Worm (Caenorhabditis elegans) whole organism, early embryonic: ENCODE results near the gene col-106.

Experiments used
- B0310.2 ChIP-seq: sonication (generic microtip); optimal IDR thresholded peaks from 2 replicates; lab custom pipeline; 2016; ENCODE audit warnings: mild to moderate bottlenecking, missing genetic modification characterization, missing compliant biosample characterization
- F13C5.2 ChIP-seq: sonication (generic microtip); optimal IDR thresholded peaks from 2 replicates; lab custom pipeline; 2017; ENCODE audit warnings: mild to moderate bottlenecking, missing genetic modification characterization, inconsistent platforms, missing compliant biosample characterization
- aly-1 ChIP-seq: sonication (generic microtip); optimal IDR thresholded peaks from 2 replicates; lab custom pipeline; 2016; ENCODE audit warnings: missing genetic modification characterization, missing compliant biosample characterization
- ama-1 ChIP-seq: fragments of 150-350 bp; optimal IDR thresholded peaks from 2 replicates; lab custom pipeline; 2014
- ceh-13 ChIP-seq: fragments of 200-800 bp; sonication (Bioruptor generic); optimal IDR thresholded peaks from 2 replicates; lab custom pipeline; 2018; ENCODE audit warnings: mild to moderate bottlenecking, missing genetic modification characterization, missing compliant biosample characterization
- ceh-36 ChIP-seq: sonication (generic microtip); optimal IDR thresholded peaks from 2 replicates; lab custom pipeline; 2016; ENCODE audit warnings: missing genetic modification characterization, inconsistent platforms, missing compliant biosample characterization
- ets-7 ChIP-seq: sonication (generic microtip); optimal IDR thresholded peaks from 2 replicates; lab custom pipeline; 2016; ENCODE audit warnings: missing genotype, missing genetic modification characterization, missing compliant biosample characterization
- flt-1 ChIP-seq: fragments of 200-800 bp; sonication (Bioruptor generic); IDR thresholded peaks from 2 replicates; pipeline ENCODE4 v1.3.6; 2022; ENCODE audit warnings: missing genetic modification characterization, missing compliant biosample characterization
- hmbx-1 ChIP-seq: sonication (generic microtip); optimal IDR thresholded peaks from 2 replicates; lab custom pipeline; 2016; ENCODE audit warnings: mild to moderate bottlenecking, missing genetic modification characterization, missing compliant biosample characterization
- hmg-4 ChIP-seq: fragments of 200-800 bp; sonication (Bioruptor generic); optimal IDR thresholded peaks from 2 replicates; lab custom pipeline; 2018; ENCODE audit warnings: mild to moderate bottlenecking, missing genetic modification characterization, missing compliant biosample characterization
- hnd-1 ChIP-seq: sonication (generic microtip); optimal IDR thresholded peaks from 2 replicates; lab custom pipeline; 2016; ENCODE audit warnings: missing genetic modification characterization, missing compliant biosample characterization
- pes-1 ChIP-seq: fragments of 200-800 bp; sonication (Bioruptor generic); IDR thresholded peaks from 2 replicates; pipeline ENCODE4 v1.3.6; 2022; ENCODE audit warnings: missing genetic modification reagents, missing genetic modification characterization, missing compliant biosample characterization
- scrt-1 ChIP-seq: fragments of 200-800 bp; sonication (Bioruptor generic); IDR thresholded peaks from 2 replicates; pipeline ENCODE4 v1.3.6; 2022; ENCODE audit warnings: missing genetic modification characterization, missing compliant biosample characterization
- sea-1 ChIP-seq: fragments of 200-800 bp; sonication (Bioruptor generic); conservative IDR thresholded peaks from 2 replicates; pipeline ENCODE4 v1.3.6; 2022; ENCODE audit warnings: missing genetic modification characterization, missing compliant biosample characterization
- tbx-11 ChIP-seq: fragments of 200-800 bp; sonication (Bioruptor generic); IDR thresholded peaks from 2 replicates; pipeline ENCODE4 v1.3.6; 2022; ENCODE audit warnings: missing genetic modification characterization, missing compliant biosample characterization
- tbx-37 ChIP-seq: fragments of 200-800 bp; sonication (Bioruptor generic); conservative IDR thresholded peaks from 2 replicates; pipeline ENCODE4 v1.3.6; 2022; ENCODE audit warnings: missing genetic modification reagents, missing genetic modification characterization, missing compliant biosample characterization
- tra-4 ChIP-seq: sonication (generic microtip); optimal IDR thresholded peaks from 2 replicates; lab custom pipeline; 2017; ENCODE audit warnings: missing genetic modification characterization, missing compliant biosample characterization

Gene col-106

ce11 chrIV:1443997-1444678 is 16.4 kb downstream of the col-106 start:
- TF ChIP-seq pes-1 (GFP tag; lab: Robert Waterston, UW) (no peak), hmg-4 (GFP tag; lab: Kevin White, UChicago) (no peak), ama-1 (no peak), ceh-13 (GFP tag; lab: Kevin White, UChicago) (no peak), B0310.2 (tag; lab: Kevin White, UChicago) (no peak), ceh-36 (tag; lab: Kevin White, UChicago) (no peak), flt-1 (GFP tag; lab: Robert Waterston, UW) (no peak), ets-7 (tag; lab: Kevin White, UChicago) (no peak), hnd-1 (tag; lab: Kevin White, UChicago) (no peak), hmbx-1 (tag; lab: Kevin White, UChicago) (no peak), sea-1 (GFP tag; lab: Robert Waterston, UW) (no peak), tbx-11 (GFP tag; lab: Robert Waterston, UW) (no peak), aly-1 (tag; lab: Kevin White, UChicago) (no peak), scrt-1 (GFP tag; lab: Robert Waterston, UW) (no peak)

DNA sequence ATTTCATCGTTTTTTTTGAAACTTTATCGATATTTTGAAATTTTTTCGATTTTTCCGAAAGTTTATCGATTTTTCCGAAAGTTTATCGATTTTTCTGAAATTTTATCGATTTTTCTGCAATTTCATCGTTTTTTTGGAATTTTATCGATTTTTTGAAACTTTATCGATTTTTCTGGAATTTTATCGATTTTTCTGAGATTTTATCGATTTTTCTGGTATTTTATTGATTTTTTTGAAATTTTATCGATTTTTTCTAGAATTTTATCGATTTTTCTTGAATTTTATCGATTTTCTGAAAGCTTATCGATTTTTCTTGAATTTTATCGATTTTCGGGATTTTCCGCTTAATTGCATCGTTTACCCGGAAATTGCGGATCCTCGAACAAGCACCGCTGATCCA is 17.1 kb downstream of the col-106 start:
- TF ChIP-seq ama-1 (no peak), ets-7 (tag; lab: Kevin White, UChicago) (no peak), tbx-37 (GFP tag; lab: Robert Waterston, UW) (no peak), hmg-4 (GFP tag; lab: Kevin White, UChicago) (no peak), aly-1 (tag; lab: Kevin White, UChicago) (no peak), tbx-11 (GFP tag; lab: Robert Waterston, UW) (no peak), flt-1 (GFP tag; lab: Robert Waterston, UW) (no peak), tra-4 (tag; lab: Kevin White, UChicago) (no peak), scrt-1 (GFP tag; lab: Robert Waterston, UW) (no peak), hnd-1 (tag; lab: Kevin White, UChicago) (no peak), sea-1 (GFP tag; lab: Robert Waterston, UW) (no peak), ceh-13 (GFP tag; lab: Kevin White, UChicago) (no peak), pes-1 (GFP tag; lab: Robert Waterston, UW) (no peak), ceh-36 (tag; lab: Kevin White, UChicago) (no peak)

- no peak for TF ChIP-seq tbx-37 (GFP tag; lab: Robert Waterston, UW)
- no peak for TF ChIP-seq hmbx-1 (tag; lab: Kevin White, UChicago)
- TF ChIP-seq ets-7 (tag; lab: Kevin White, UChicago) = no peak
- TF ChIP-seq ama-1 = no peak
- no peak for TF ChIP-seq tbx-11 (GFP tag; lab: Robert Waterston, UW)
- TF ChIP-seq pes-1 (GFP tag; lab: Robert Waterston, UW) = no peak
- TF ChIP-seq flt-1 (GFP tag; lab: Robert Waterston, UW) = no peak
- no peak for TF ChIP-seq aly-1 (tag; lab: Kevin White, UChicago)
- no peak for TF ChIP-seq F13C5.2 (tag; lab: Kevin White, UChicago)
- TF ChIP-seq tra-4 (tag; lab: Kevin White, UChicago) = no peak
- no peak for TF ChIP-seq sea-1 (GFP tag; lab: Robert Waterston, UW)
- no peak for TF ChIP-seq B0310.2 (tag; lab: Kevin White, UChicago)
- no peak for TF ChIP-seq scrt-1 (GFP tag; lab: Robert Waterston, UW)
- no peak for TF ChIP-seq hnd-1 (tag; lab: Kevin White, UChicago)
- TF ChIP-seq hmg-4 (GFP tag; lab: Kevin White, UChicago) = no peak
- no peak for TF ChIP-seq ceh-36 (tag; lab: Kevin White, UChicago)
- TF ChIP-seq ceh-13 (GFP tag; lab: Kevin White, UChicago) = no peak
Observed at ce11 chrIV:1437625-1438024, 23.0 kb downstream of the col-106 start.

- TF ChIP-seq tbx-37 (GFP tag; lab: Robert Waterston, UW) = no peak
- TF ChIP-seq scrt-1 (GFP tag; lab: Robert Waterston, UW) = no peak
- no peak for TF ChIP-seq flt-1 (GFP tag; lab: Robert Waterston, UW)
- TF ChIP-seq hmg-4 (GFP tag; lab: Kevin White, UChicago) = no peak
- TF ChIP-seq ets-7 (tag; lab: Kevin White, UChicago) = no peak
- TF ChIP-seq hnd-1 (tag; lab: Kevin White, UChicago) = no peak
- no peak for TF ChIP-seq B0310.2 (tag; lab: Kevin White, UChicago)
- TF ChIP-seq F13C5.2 (tag; lab: Kevin White, UChicago) = no peak
- TF ChIP-seq tra-4 (tag; lab: Kevin White, UChicago) = no peak
- no peak for TF ChIP-seq ceh-36 (tag; lab: Kevin White, UChicago)
- no peak for TF ChIP-seq ceh-13 (GFP tag; lab: Kevin White, UChicago)
- no peak for TF ChIP-seq hmbx-1 (tag; lab: Kevin White, UChicago)
- no peak for TF ChIP-seq pes-1 (GFP tag; lab: Robert Waterston, UW)
- TF ChIP-seq ama-1 = no peak
- no peak for TF ChIP-seq aly-1 (tag; lab: Kevin White, UChicago)
- TF ChIP-seq tbx-11 (GFP tag; lab: Robert Waterston, UW) = no peak
- no peak for TF ChIP-seq sea-1 (GFP tag; lab: Robert Waterston, UW)
Observed at ce11 chrIV:1435159-1435558, 25.4 kb downstream of the col-106 start.

DNA sequence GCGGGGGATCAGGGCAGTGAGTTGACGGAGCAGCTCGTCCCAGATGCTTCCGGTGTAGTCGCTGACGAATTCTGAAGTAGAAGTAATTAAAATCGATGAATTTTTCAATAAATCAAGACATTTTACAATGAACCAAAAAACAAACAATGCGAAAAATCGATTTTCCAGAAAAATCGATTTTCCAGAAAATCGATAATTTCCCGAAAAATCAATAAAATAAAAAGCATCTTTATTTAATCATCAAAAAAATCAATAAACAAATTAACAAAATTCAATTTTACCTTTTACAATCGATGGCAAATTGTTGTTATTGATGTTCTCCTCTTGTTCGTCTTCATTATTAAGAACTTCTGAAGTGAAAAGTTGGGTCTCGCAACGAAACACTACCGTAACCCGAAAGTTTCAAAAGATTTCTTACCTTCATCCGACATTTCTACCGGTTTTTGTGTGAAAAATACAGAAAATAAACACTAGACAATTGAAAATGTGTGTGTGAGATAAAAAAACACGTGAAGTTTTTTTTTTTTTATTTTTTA is 26.0 kb downstream of the col-106 start, which contains the start of gene clp-6:
Gene clp-6, minus strand, starts transcription at position 486 of the 536 bp plus-strand sequence.
- TF ChIP-seq hmg-4 (GFP tag; lab: Kevin White, UChicago) = no peak

DNA sequence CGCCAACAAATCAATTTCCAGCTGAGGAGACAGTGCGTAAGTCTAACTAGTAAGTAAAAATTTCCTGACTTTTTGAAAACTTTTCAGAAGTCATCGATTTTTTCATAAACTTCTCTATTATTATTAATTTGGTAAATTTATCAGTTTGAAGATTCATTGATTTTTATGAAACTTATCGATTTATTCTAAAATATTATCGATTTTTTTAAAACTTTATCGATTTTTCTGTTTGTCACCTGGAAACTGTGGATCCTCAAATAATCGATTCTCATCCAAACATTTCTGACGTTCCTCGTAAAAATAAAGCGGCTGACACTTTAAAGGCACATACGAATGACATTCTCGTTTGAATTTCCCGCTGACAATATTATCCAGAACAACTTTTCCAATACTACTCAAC is 26.6 kb downstream of the col-106 start:
- TF ChIP-seq ceh-36 (tag; lab: Kevin White, UChicago) (no peak), hnd-1 (tag; lab: Kevin White, UChicago) (no peak), scrt-1 (GFP tag; lab: Robert Waterston, UW) (no peak), tra-4 (tag; lab: Kevin White, UChicago) (no peak)
